1 fruit fly cellular context compared by ENCODE assay signal in genomic region chr3R:30265420-30265819, dm6.
TF ChIP-seq lines count a peak whose summit lies in the region.

No protein-coding gene starts in this region.

TF ChIP-seq in whole organism, embryonic, 481 proteins besides CTCF, POLR2A, EP300 and RAD21 (continued from another document):
- TF ChIP-seq CG4854 (GFP tag; optimal IDR thresholded peaks at IDR 0.05; lab: Kevin White, UChicago) (no peak), ttk (GFP tag; IDR thresholded peaks at IDR 0.05; lab: Robert Waterston, UW) (peak; percentile 69; the same call in 1 of the 2 replicates), CG18262 (tag; optimal IDR thresholded peaks at IDR 0.05; lab: Kevin White, UChicago) (peak; percentile 68), CG18476 (GFP tag; optimal IDR thresholded peaks at IDR 0.05; lab: Kevin White, UChicago) (no peak), slou (GFP tag; optimal IDR thresholded peaks at IDR 0.05; lab: Kevin White, UChicago) (no peak), Elba2 (GFP tag; optimal IDR thresholded peaks at IDR 0.05; lab: Kevin White, UChicago) (no peak), HHEX (GFP tag; optimal IDR thresholded peaks at IDR 0.05; lab: Kevin White, UChicago) (peak; percentile 1), br (optimal IDR thresholded peaks at IDR 0.05; lab: Kevin White, UChicago) (no peak), CG3726 (GFP tag; IDR thresholded peaks at IDR 0.05; lab: Robert Waterston, UW) (0 out of 3 replicates have a peak, but pooled peaks have one; percentile 18), CG12155 (GFP tag; optimal IDR thresholded peaks at IDR 0.05; lab: Kevin White, UChicago) (peak; percentile 30), Ptx1 (GFP tag; IDR thresholded peaks at IDR 0.05; lab: Robert Waterston, UW) (peak; percentile 68), Sry-δ (GFP tag; optimal IDR thresholded peaks at IDR 0.05; lab: Kevin White, UChicago) (no peak), CG10654 (GFP tag; optimal IDR thresholded peaks at IDR 0.05; lab: Kevin White, UChicago) (peak; percentile 14), fd96Cb (tag; optimal IDR thresholded peaks at IDR 0.05; lab: Kevin White, UChicago) (peak; percentile 50), Hr51 (GFP tag; optimal IDR thresholded peaks at IDR 0.05; lab: Kevin White, UChicago) (peak in 1 of 2 experiments; percentile 54), Eip74EF (GFP tag; optimal IDR thresholded peaks at IDR 0.05; lab: Kevin White, UChicago) (no peak), lov (optimal IDR thresholded peaks at IDR 0.05; lab: Kevin White, UChicago) (no peak), lov (GFP tag; IDR thresholded peaks at IDR 0.05; lab: Robert Waterston, UW) (peak; percentile 81; the same call in 2 of the 3 replicates), Dref (GFP tag; IDR thresholded peaks at IDR 0.05; lab: Robert Waterston, UW) (no peak), CoRest (tag; optimal IDR thresholded peaks at IDR 0.05; lab: Kevin White, UChicago) (peak; percentile 55), otp (GFP tag; IDR thresholded peaks at IDR 0.05; lab: Robert Waterston, UW) (peak; percentile 67; the same call in 1 of the 3 replicates), dm (GFP tag; optimal IDR thresholded peaks at IDR 0.05; lab: Kevin White, UChicago) (no peak), CG4617 (GFP tag; optimal IDR thresholded peaks at IDR 0.05; lab: Kevin White, UChicago; ENCODE audit: borderline replicate concordance) (no peak), Nf-YC (tag; optimal IDR thresholded peaks at IDR 0.05; lab: Kevin White, UChicago) (no peak), bsh (GFP tag; optimal IDR thresholded peaks at IDR 0.05; lab: Kevin White, UChicago) (peak; percentile 84 to 91), CG30403 (GFP tag; optimal IDR thresholded peaks at IDR 0.05; lab: Kevin White, UChicago) (peak; percentile 52), unpg (GFP tag; optimal IDR thresholded peaks at IDR 0.05; lab: Kevin White, UChicago) (peak; percentile 66), Ravus (GFP tag; IDR thresholded peaks at IDR 0.05; lab: Robert Waterston, UW) (no peak), CG15601 (tag; optimal IDR thresholded peaks at IDR 0.05; lab: Kevin White, UChicago) (peak; percentile 60), Gug (GFP tag; IDR thresholded peaks at IDR 0.05; lab: Robert Waterston, UW) (peak; percentile 32; the same call in 2 of the 4 replicates), CG6765 (GFP tag; optimal IDR thresholded peaks at IDR 0.05; lab: Kevin White, UChicago) (no peak), Asciz (GFP tag; optimal IDR thresholded peaks at IDR 0.05; lab: Kevin White, UChicago) (no peak), nau (GFP tag; optimal IDR thresholded peaks at IDR 0.05; lab: Kevin White, UChicago) (no peak), cato (GFP tag; optimal IDR thresholded peaks at IDR 0.05; lab: Kevin White, UChicago; ENCODE audit: borderline replicate concordance) (no peak), abd-A (tag; optimal IDR thresholded peaks at IDR 0.05; lab: Kevin White, UChicago) (no peak), Poxn (GFP tag; IDR thresholded peaks at IDR 0.05; lab: Robert Waterston, UW) (no peak), ac (GFP tag; optimal IDR thresholded peaks at IDR 0.05; lab: Kevin White, UChicago) (no peak), onecut (GFP tag; IDR thresholded peaks at IDR 0.05; lab: Robert Waterston, UW) (peak; percentile 62), CG11456 (GFP tag; IDR thresholded peaks at IDR 0.05; lab: Robert Waterston, UW) (no peak), H2.0 (GFP tag; IDR thresholded peaks at IDR 0.05; lab: Robert Waterston, UW) (peak; percentile 72), CG11085 (GFP tag; IDR thresholded peaks at IDR 0.05; lab: Robert Waterston, UW) (no peak), Gsc (GFP tag; IDR thresholded peaks at IDR 0.05; lab: Robert Waterston, UW) (peak; percentile 58), ATbp (GFP tag; optimal IDR thresholded peaks at IDR 0.05; lab: Kevin White, UChicago) (peak; percentile 49), CG8089 (GFP tag; optimal IDR thresholded peaks at IDR 0.05; lab: Kevin White, UChicago) (no peak), Max (GFP tag; optimal IDR thresholded peaks at IDR 0.05; lab: Kevin White, UChicago) (no peak), inv (GFP tag; IDR thresholded peaks at IDR 0.05; lab: Robert Waterston, UW; ENCODE audit: partially characterized antibody) (no peak), phol (tag; optimal IDR thresholded peaks at IDR 0.05; lab: Kevin White, UChicago) (peak; percentile 62), sens (GFP tag; lab: Kevin White, UChicago) (peak; percentile 93), CG13624 (GFP tag; optimal IDR thresholded peaks at IDR 0.05; lab: Kevin White, UChicago) (no peak), Antp (GFP tag; optimal IDR thresholded peaks at IDR 0.05; lab: Kevin White, UChicago) (no peak), chm (GFP tag; IDR thresholded peaks at IDR 0.05; lab: Robert Waterston, UW) (peak; percentile 49), Side (GFP tag; optimal IDR thresholded peaks at IDR 0.05; lab: Kevin White, UChicago) (no peak), crol (GFP tag; IDR thresholded peaks at IDR 0.05; lab: Robert Waterston, UW) (no peak), ap (GFP tag; IDR thresholded peaks at IDR 0.05; lab: Robert Waterston, UW) (0 out of 2 replicates have a peak, but pooled peaks have one; percentile 39), mirr (GFP tag; optimal IDR thresholded peaks at IDR 0.05; lab: Kevin White, UChicago) (no peak), fd3F (GFP tag; optimal IDR thresholded peaks at IDR 0.05; lab: Kevin White, UChicago) (no peak), CG11247 (GFP tag; IDR thresholded peaks at IDR 0.05; lab: Robert Waterston, UW) (peak; percentile 56), gcm (GFP tag; optimal IDR thresholded peaks at IDR 0.05; lab: Kevin White, UChicago) (peak; percentile 32), CG16815 (GFP tag; optimal IDR thresholded peaks at IDR 0.05; lab: Kevin White, UChicago) (peak; percentile 31), CG2199 (GFP tag; IDR thresholded peaks at IDR 0.05; lab: Robert Waterston, UW) (0 out of 3 replicates have a peak, but pooled peaks have one; percentile 45), PHDP (tag; optimal IDR thresholded peaks at IDR 0.05; lab: Kevin White, UChicago) (peak; percentile 58), Rfx (GFP tag; IDR thresholded peaks at IDR 0.05; lab: Robert Waterston, UW) (no peak), CG2875 (GFP tag; optimal IDR thresholded peaks at IDR 0.05; lab: Kevin White, UChicago) (peak; percentile 48), sob (GFP tag; IDR thresholded peaks at IDR 0.05; lab: Robert Waterston, UW) (peak; percentile 70; the same call in 1 of the 2 replicates), CG9932 (GFP tag; IDR thresholded peaks at IDR 0.05; lab: Robert Waterston, UW) (no peak), disco-r (GFP tag; optimal IDR thresholded peaks at IDR 0.05; lab: Kevin White, UChicago) (no peak), CG10274 (GFP tag; optimal IDR thresholded peaks at IDR 0.05; lab: Kevin White, UChicago) (no peak), Aef1 (GFP tag; IDR thresholded peaks at IDR 0.05; lab: Robert Waterston, UW) (0 out of 3 replicates have a peak, but pooled peaks have one; percentile 30), CG8944 (GFP tag; optimal IDR thresholded peaks at IDR 0.05; lab: Kevin White, UChicago) (no peak), Adf1 (GFP tag; IDR thresholded peaks at IDR 0.05; lab: Robert Waterston, UW) (no peak), CG10462 (GFP tag; optimal IDR thresholded peaks at IDR 0.05; lab: Kevin White, UChicago) (peak; percentile 30), CG8290 (GFP tag; optimal IDR thresholded peaks at IDR 0.05; lab: Kevin White, UChicago) (no peak), CG8290 (tag; optimal IDR thresholded peaks at IDR 0.05; lab: Kevin White, UChicago) (peak in 1 of 2 experiments; percentile 55), Lim3 (GFP tag; IDR thresholded peaks at IDR 0.05; lab: Robert Waterston, UW) (no peak), CG16863 (GFP tag; optimal IDR thresholded peaks at IDR 0.05; lab: Kevin White, UChicago) (peak; percentile 1), dmrt99B (tag; optimal IDR thresholded peaks at IDR 0.05; lab: Kevin White, UChicago) (peak; percentile 71), HLH3B (GFP tag; IDR thresholded peaks at IDR 0.05; lab: Robert Waterston, UW) (peak; percentile 72), tap (tag; optimal IDR thresholded peaks at IDR 0.05; lab: Kevin White, UChicago) (peak; percentile 50), p53 (GFP tag; optimal IDR thresholded peaks at IDR 0.05; lab: Kevin White, UChicago) (no peak), HLH4C (GFP tag; IDR thresholded peaks at IDR 0.05; lab: Robert Waterston, UW; ENCODE audit: partially characterized antibody) (no peak), CG32532 (GFP tag; IDR thresholded peaks at IDR 0.05; lab: Robert Waterston, UW) (peak; percentile 24; the same call in 1 of the 2 replicates), CG16779 (GFP tag; IDR thresholded peaks at IDR 0.05; lab: Robert Waterston, UW) (no peak), Dad (GFP tag; optimal IDR thresholded peaks at IDR 0.05; lab: Kevin White, UChicago) (no peak), CG10209 (GFP tag; optimal IDR thresholded peaks at IDR 0.05; lab: Kevin White, UChicago) (peak; percentile 42), CG4282 (GFP tag; optimal IDR thresholded peaks at IDR 0.05; lab: Kevin White, UChicago) (no peak), cad (GFP tag; optimal IDR thresholded peaks at IDR 0.05; lab: Kevin White, UChicago) (no peak), unc-4 (GFP tag; IDR thresholded peaks at IDR 0.05; lab: Robert Waterston, UW; ENCODE audit: partially characterized antibody) (no peak), lmd (GFP tag; IDR thresholded peaks at IDR 0.05; lab: Robert Waterston, UW) (peak; percentile 58), insv (GFP tag; optimal IDR thresholded peaks at IDR 0.05; lab: Kevin White, UChicago) (no peak), sisA (GFP tag; IDR thresholded peaks at IDR 0.05; lab: Robert Waterston, UW) (peak; percentile 79), CG6272 (GFP tag; IDR thresholded peaks at IDR 0.05; lab: Robert Waterston, UW) (no peak), D19A (tag; optimal IDR thresholded peaks at IDR 0.05; lab: Kevin White, UChicago) (no peak)
